Fruit fly (Drosophila melanogaster): Measurements from ENCODE around the gene prc.

Gene prc

DNA sequence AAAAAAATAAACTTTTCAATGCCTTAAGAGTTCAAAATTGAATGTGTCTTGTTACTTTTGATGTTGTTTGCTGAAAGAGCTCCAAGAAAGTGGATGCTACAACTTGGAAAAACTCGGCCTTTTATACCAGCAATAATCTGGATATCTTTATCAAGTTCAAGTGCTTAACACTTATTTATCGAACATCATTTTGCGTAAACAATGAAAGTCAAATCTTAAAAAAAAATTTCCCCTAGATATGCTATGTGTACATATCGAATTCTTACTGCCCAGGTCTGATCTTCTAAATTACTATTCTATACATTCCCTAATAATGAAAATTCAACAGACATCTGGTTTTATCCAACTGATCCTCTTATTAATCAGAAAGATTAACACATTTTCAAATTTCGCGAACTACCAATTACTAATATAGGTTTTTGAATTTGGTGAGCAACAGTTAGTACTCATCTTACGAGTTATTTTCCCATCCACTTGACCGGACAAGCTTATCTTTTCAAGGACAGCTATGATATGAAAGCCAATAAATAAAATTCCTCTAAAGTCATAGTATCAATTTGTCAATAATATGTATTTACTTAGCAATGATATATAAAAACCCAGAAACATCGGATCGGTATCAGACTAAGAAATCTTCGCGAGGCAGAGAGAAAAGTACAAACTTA, 8.1 kb downstream of the prc start, which contains the start of the genes CG11570 and CG43294:
Gene CG11570, minus strand, starts transcription at position 101 of the 665 bp plus-strand sequence.
Gene CG43294, plus strand, starts transcription at position 615 of the 665 bp plus-strand sequence.
- no peak for TF ChIP-seq usp (GFP tag; optimal IDR thresholded peaks at IDR 0.05)
- no peak for TF ChIP-seq CG32264 (GFP tag; optimal IDR thresholded peaks at IDR 0.05)
- no peak for TF ChIP-seq woc (GFP tag; optimal IDR thresholded peaks at IDR 0.05)
- no peak for TF ChIP-seq Abd-B (GFP tag; optimal IDR thresholded peaks at IDR 0.05)
- no peak for TF ChIP-seq N (GFP tag; optimal IDR thresholded peaks at IDR 0.05)
- TF ChIP-seq sv (GFP tag; optimal IDR thresholded peaks at IDR 0.05) = no peak
- no peak for TF ChIP-seq tai (GFP tag; optimal IDR thresholded peaks at IDR 0.05)
- no peak for TF ChIP-seq Dfd (GFP tag; optimal IDR thresholded peaks at IDR 0.05)
- TF ChIP-seq h (GFP tag; optimal IDR thresholded peaks at IDR 0.05) = no peak
- TF ChIP-seq Mio (GFP tag; optimal IDR thresholded peaks at IDR 0.05) = no peak
- TF ChIP-seq foxo (GFP tag; optimal IDR thresholded peaks at IDR 0.05) = no peak
- no peak for TF ChIP-seq psq (GFP tag; optimal IDR thresholded peaks at IDR 0.05)

DNA sequence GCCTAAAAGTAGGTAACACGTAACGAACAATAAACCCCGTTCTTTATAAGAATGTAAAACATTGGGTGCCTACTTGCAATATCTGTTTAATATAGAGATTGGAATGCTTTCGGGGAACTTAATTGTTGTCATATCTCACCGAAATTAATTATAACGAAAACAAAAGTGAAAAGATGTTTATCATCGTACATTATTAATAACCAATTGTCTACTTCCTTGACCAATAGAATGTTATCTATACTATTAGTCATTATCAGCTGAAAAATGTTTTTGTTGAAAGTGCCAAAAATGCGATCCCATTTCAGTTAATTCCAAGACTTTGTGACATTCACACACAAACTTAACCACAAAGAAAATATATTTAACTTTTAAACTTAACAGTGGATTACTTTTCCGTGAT, 12.1 kb downstream of the prc start, which contains the start of gene CG7248:
Gene CG7248, plus strand, starts transcription at position 301 of the 400 bp plus-strand sequence.
- no peak for TF ChIP-seq dl (GFP tag; optimal IDR thresholded peaks at IDR 0.05; ENCODE audit: insufficient read depth in 1 of 2, partially characterized antibody in 2 of 2)
- no peak for TF ChIP-seq tai (GFP tag; optimal IDR thresholded peaks at IDR 0.05)
- TF ChIP-seq Hnf4 (GFP tag; optimal IDR thresholded peaks at IDR 0.05) = no peak
- TF ChIP-seq Mio (GFP tag; optimal IDR thresholded peaks at IDR 0.05) = no peak
- no peak for TF ChIP-seq psq (GFP tag; optimal IDR thresholded peaks at IDR 0.05)
- no peak for TF ChIP-seq Dfd (GFP tag; optimal IDR thresholded peaks at IDR 0.05)
- no peak for TF ChIP-seq CG9705 (GFP tag; optimal IDR thresholded peaks at IDR 0.05)
- no peak for TF ChIP-seq Hr83 (GFP tag; optimal IDR thresholded peaks at IDR 0.05; ENCODE audit: poor library complexity, severe bottlenecking)
- TF ChIP-seq Rel (GFP tag; optimal IDR thresholded peaks at IDR 0.05) = no peak
- TF ChIP-seq Rel (tag; optimal IDR thresholded peaks at IDR 0.05) = no peak
- no peak for TF ChIP-seq woc (GFP tag; optimal IDR thresholded peaks at IDR 0.05)
- no peak for TF ChIP-seq usp (GFP tag; optimal IDR thresholded peaks at IDR 0.05)

DNA sequence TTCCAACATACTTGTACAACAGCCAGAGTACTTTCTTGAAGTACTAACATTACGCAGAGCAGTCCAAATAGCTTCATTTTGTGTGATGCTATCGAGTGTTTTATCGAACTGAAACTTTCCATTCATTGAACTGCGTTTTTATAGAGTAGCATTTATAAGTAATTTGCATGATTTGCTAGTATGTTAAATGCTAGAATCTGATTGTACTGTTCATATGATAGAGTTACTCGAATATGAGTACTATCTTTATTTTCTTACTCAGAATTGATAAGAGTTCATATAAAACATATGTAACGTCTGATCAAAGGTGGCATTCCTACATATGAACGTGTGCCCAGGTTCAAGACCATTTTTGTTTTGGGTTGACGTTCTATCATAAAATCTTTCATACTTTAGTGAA, 12.7 kb downstream of the prc start, which contains the start of gene obst-G:
Gene obst-G, minus strand, starts transcription at position 101 of the 400 bp plus-strand sequence.
- TF ChIP-seq brk (GFP tag; optimal IDR thresholded peaks at IDR 0.05) (no peak), CrebA (GFP tag; optimal IDR thresholded peaks at IDR 0.05; ENCODE audit: borderline replicate concordance) (no peak), tai (GFP tag; optimal IDR thresholded peaks at IDR 0.05) (no peak), Dif (GFP tag; optimal IDR thresholded peaks at IDR 0.05; ENCODE audit: partially characterized antibody) (no peak), rgr (GFP tag; optimal IDR thresholded peaks at IDR 0.05) (no peak), psq (GFP tag; optimal IDR thresholded peaks at IDR 0.05) (no peak), Mio (GFP tag; optimal IDR thresholded peaks at IDR 0.05) (no peak), CG9705 (GFP tag; optimal IDR thresholded peaks at IDR 0.05) (no peak), sage (GFP tag; optimal IDR thresholded peaks at IDR 0.05) (no peak), Jra (GFP tag; optimal IDR thresholded peaks at IDR 0.05) (no peak), Hr78 (GFP tag; optimal IDR thresholded peaks at IDR 0.05) (no peak), OdsH (GFP tag; optimal IDR thresholded peaks at IDR 0.05) (no peak), dsf (GFP tag; optimal IDR thresholded peaks at IDR 0.05; ENCODE audit: borderline replicate concordance) (no peak), N (GFP tag; optimal IDR thresholded peaks at IDR 0.05) (no peak), sv (GFP tag; optimal IDR thresholded peaks at IDR 0.05) (no peak), Myc (optimal IDR thresholded peaks at IDR 0.05) (no peak), usp (GFP tag; optimal IDR thresholded peaks at IDR 0.05) (no peak), Hnf4 (GFP tag; optimal IDR thresholded peaks at IDR 0.05) (no peak), Abd-B (GFP tag; optimal IDR thresholded peaks at IDR 0.05) (no peak)

DNA sequence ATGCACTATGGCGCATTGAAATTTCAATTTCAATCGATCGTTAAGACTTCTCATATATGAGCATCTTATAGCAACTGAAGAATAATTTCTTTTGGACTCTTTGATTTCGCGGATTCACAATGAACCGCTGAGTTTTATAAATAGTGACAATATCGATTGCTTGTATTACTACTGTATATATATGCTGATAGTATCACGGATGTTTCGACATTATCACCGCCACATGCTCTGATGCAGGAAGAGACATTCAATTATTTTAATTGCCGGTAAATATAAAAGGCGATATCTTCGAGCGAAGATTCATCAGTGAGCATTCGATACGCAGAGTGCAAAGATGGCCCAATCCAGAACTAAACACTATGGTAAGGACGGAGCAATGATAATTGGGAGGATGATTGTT, 16.4 kb downstream of the prc start, which contains the start of gene CG17826:
Gene CG17826, plus strand, starts transcription at position 301 of the 400 bp plus-strand sequence.
- no peak for TF ChIP-seq Sp1 (GFP tag; optimal IDR thresholded peaks at IDR 0.05)
- no peak for TF ChIP-seq psq (GFP tag; optimal IDR thresholded peaks at IDR 0.05)
- TF ChIP-seq jim (GFP tag; optimal IDR thresholded peaks at IDR 0.05) = no peak
- no peak for TF ChIP-seq brk (GFP tag; optimal IDR thresholded peaks at IDR 0.05)
- no peak for TF ChIP-seq sv (GFP tag; optimal IDR thresholded peaks at IDR 0.05)
- no peak for TF ChIP-seq HLH106 (tag; optimal IDR thresholded peaks at IDR 0.05)
- TF ChIP-seq GATAd (GFP tag; optimal IDR thresholded peaks at IDR 0.05) = no peak
- TF ChIP-seq Rel (GFP tag; optimal IDR thresholded peaks at IDR 0.05) = no peak
- no peak for TF ChIP-seq Rel (tag; optimal IDR thresholded peaks at IDR 0.05)
- TF ChIP-seq ey (GFP tag; optimal IDR thresholded peaks at IDR 0.05) = no peak
- TF ChIP-seq pan (optimal IDR thresholded peaks at IDR 0.05) = no peak
- no peak for TF ChIP-seq dl (GFP tag; optimal IDR thresholded peaks at IDR 0.05; ENCODE audit: insufficient read depth in 1 of 2, partially characterized antibody in 2 of 2)
- TF ChIP-seq woc (GFP tag; optimal IDR thresholded peaks at IDR 0.05) = no peak
- TF ChIP-seq usp (GFP tag; optimal IDR thresholded peaks at IDR 0.05) = no peak
- TF ChIP-seq h (GFP tag; optimal IDR thresholded peaks at IDR 0.05) = no peak

Measured in whole organism, wandering third instar larva.